Fruit fly (Drosophila melanogaster) Kc167 (cell line): Measurements from ENCODE around the gene Mcad.

Source experiments
- h ChIP-seq: fragments of >200 bp; optimal IDR thresholded peaks from 3 replicates; lab custom pipeline; 2018; ENCODE audit warnings: missing external identifiers
- insv ChIP-seq: fragments of >200 bp; optimal IDR thresholded peaks from 3 replicates; lab custom pipeline; 2018; ENCODE audit warnings: missing external identifiers
- psq ChIP-seq: fragments of >200 bp; optimal IDR thresholded peaks from 2 replicates; lab custom pipeline; 2017; ENCODE audit warnings: missing external identifiers

- no peak for TF ChIP-seq h (lab: Kevin White, UChicago)
- no peak for TF ChIP-seq psq (lab: Kevin White, UChicago)
- TF ChIP-seq insv (lab: Kevin White, UChicago), result no peak
Measured at dm6 chr3L:7713378-7713777, 5.8 kb upstream of the Mcad start.
